Worm (Caenorhabditis elegans): ENCODE results near the gene cyp-25A4.
"Not testable (repeated sequence)": the region's sequence is repeated elsewhere in the genome, so short reads cannot be mapped to it uniquely, and the experiment has no call there.

The cyp-25A4 gene

DNA sequence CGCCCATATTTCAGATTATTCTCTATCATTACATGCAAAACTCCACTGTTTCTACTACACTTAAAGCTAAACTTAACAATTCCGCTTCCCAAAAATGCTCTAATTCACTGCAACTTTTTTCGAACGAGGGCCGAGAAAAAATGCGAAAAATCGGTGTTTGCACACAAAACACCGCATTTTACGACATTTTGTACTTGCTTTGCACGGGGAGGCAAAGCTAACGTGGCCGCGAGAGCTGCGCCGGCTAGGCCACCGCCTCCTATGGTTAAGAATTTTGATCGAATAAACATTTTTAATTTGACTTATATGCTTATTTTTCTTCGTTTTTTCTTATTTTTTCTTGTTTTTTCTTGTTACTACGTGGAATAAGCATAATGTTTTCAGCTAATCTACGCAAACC lies 3.0 kb upstream of the cyp-25A4 start:
- TF ChIP-seq scrt-1 (GFP tag; IDR thresholded peaks at IDR 0.05), result 0 out of 2 replicates have a peak, but pooled peaks have one; percentile 47
- TF ChIP-seq tbx-37 (GFP tag; conservative IDR thresholded peaks at IDR 0.05), result peak; percentile 63

ce11 chrIII:3844746-3845145 lies 7.1 kb downstream of the cyp-25A4 start, which contains the start of gene maph-1.3:
maph-1.3 (plus strand) TSS chrIII:3844893.
- not testable (repeated sequence) for TF ChIP-seq scrt-1 (GFP tag; IDR thresholded peaks at IDR 0.05); ceh-13 (GFP tag; optimal IDR thresholded peaks at IDR 0.05); hmbx-1 (tag; optimal IDR thresholded peaks at IDR 0.05)

- TF ChIP-seq sea-1 (GFP tag; conservative IDR thresholded peaks at IDR 0.05); aly-1 (tag; optimal IDR thresholded peaks at IDR 0.05); scrt-1 (GFP tag; IDR thresholded peaks at IDR 0.05): not testable (repeated sequence)
These were observed 8.4 kb downstream of the cyp-25A4 start, which contains the start of gene C36A4.4 for ce11 chrIII:3843514-3843913. C36A4.4 (minus strand) TSS chrIII:3843614.

ce11 chrIII:3840279-3840678 lies 11.6 kb downstream of the cyp-25A4 start, which contains the start of gene C36A4.11:
C36A4.11 (plus strand) TSS chrIII:3840579.
- TF ChIP-seq hmg-4 (GFP tag; optimal IDR thresholded peaks at IDR 0.05); tbx-11 (GFP tag; IDR thresholded peaks at IDR 0.05); aly-1 (tag; optimal IDR thresholded peaks at IDR 0.05): not testable (repeated sequence)

- TF ChIP-seq tra-4 (tag; optimal IDR thresholded peaks at IDR 0.05), result no peak
- no peak for TF ChIP-seq pes-1 (GFP tag; IDR thresholded peaks at IDR 0.05)
- no peak for TF ChIP-seq ama-1 (optimal IDR thresholded peaks at IDR 0.05)
- no peak for TF ChIP-seq ceh-36 (tag; optimal IDR thresholded peaks at IDR 0.05)
- no peak for TF ChIP-seq tbx-11 (GFP tag; IDR thresholded peaks at IDR 0.05)
- TF ChIP-seq sea-1 (GFP tag; conservative IDR thresholded peaks at IDR 0.05), result no peak
- TF ChIP-seq ets-7 (tag; optimal IDR thresholded peaks at IDR 0.05), result no peak
- TF ChIP-seq aly-1 (tag; optimal IDR thresholded peaks at IDR 0.05), result no peak
- TF ChIP-seq flt-1 (GFP tag; IDR thresholded peaks at IDR 0.05), result no peak
- TF ChIP-seq tbx-37 (GFP tag; conservative IDR thresholded peaks at IDR 0.05), result no peak
- TF ChIP-seq B0310.2 (tag; optimal IDR thresholded peaks at IDR 0.05), result no peak
- no peak for TF ChIP-seq hmbx-1 (tag; optimal IDR thresholded peaks at IDR 0.05)
- no peak for TF ChIP-seq ceh-13 (GFP tag; optimal IDR thresholded peaks at IDR 0.05)
These were observed 12.2 kb downstream of the cyp-25A4 start, which contains the start of gene cyp-25A3 for ce11 chrIII:3839635-3840034. cyp-25A3 (minus strand) TSS chrIII:3839735.

- TF ChIP-seq tbx-11 (GFP tag; IDR thresholded peaks at IDR 0.05) (no peak), flt-1 (GFP tag; IDR thresholded peaks at IDR 0.05) (no peak), aly-1 (tag; optimal IDR thresholded peaks at IDR 0.05) (no peak), ceh-36 (tag; optimal IDR thresholded peaks at IDR 0.05) (no peak), hmbx-1 (tag; optimal IDR thresholded peaks at IDR 0.05) (no peak), ets-7 (tag; optimal IDR thresholded peaks at IDR 0.05) (no peak), pes-1 (GFP tag; IDR thresholded peaks at IDR 0.05) (no peak), scrt-1 (GFP tag; IDR thresholded peaks at IDR 0.05) (no peak), tbx-37 (GFP tag; conservative IDR thresholded peaks at IDR 0.05) (no peak), hmg-4 (GFP tag; optimal IDR thresholded peaks at IDR 0.05) (no peak)
These were observed 17.0 kb downstream of the cyp-25A4 start, which contains the start of gene cyp-25A2 for ce11 chrIII:3834800-3835271. cyp-25A2 (plus strand) TSS chrIII:3835221.

ce11 chrIII:3832291-3832690 lies 19.6 kb downstream of the cyp-25A4 start, which contains the start of gene cyp-25A1:
cyp-25A1 (plus strand) TSS chrIII:3832591.
- TF ChIP-seq ets-7 (tag; optimal IDR thresholded peaks at IDR 0.05), result no peak
- TF ChIP-seq hmbx-1 (tag; optimal IDR thresholded peaks at IDR 0.05), result no peak
- no peak for TF ChIP-seq aly-1 (tag; optimal IDR thresholded peaks at IDR 0.05)

DNA sequence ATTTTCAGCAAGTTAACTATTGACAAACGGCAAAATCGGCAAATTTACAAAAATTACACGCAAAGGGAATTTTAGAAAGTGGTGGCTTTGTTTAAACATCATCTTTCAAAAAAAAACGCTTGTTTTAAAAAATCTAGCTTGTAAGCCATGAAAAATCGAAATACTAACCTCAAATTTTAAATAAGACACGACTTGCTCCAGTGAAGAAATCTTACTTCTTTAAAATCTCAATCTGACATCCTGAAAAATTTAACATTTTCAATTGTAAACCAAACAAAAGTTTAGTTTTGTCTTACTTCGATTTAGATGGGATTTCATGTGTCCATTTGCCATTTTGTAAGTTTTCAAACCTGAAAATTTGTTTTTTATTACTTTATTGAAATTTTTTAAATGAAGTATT lies 20.1 kb downstream of the cyp-25A4 start:
- TF ChIP-seq sea-1 (GFP tag; conservative IDR thresholded peaks at IDR 0.05), result no peak
- no peak for TF ChIP-seq aly-1 (tag; optimal IDR thresholded peaks at IDR 0.05)
- TF ChIP-seq F13C5.2 (tag; optimal IDR thresholded peaks at IDR 0.05), result no peak
- no peak for TF ChIP-seq hnd-1 (tag; optimal IDR thresholded peaks at IDR 0.05)
- no peak for TF ChIP-seq ets-7 (tag; optimal IDR thresholded peaks at IDR 0.05)
- TF ChIP-seq flt-1 (GFP tag; IDR thresholded peaks at IDR 0.05), result no peak
- no peak for TF ChIP-seq hmbx-1 (tag; optimal IDR thresholded peaks at IDR 0.05)
- no peak for TF ChIP-seq scrt-1 (GFP tag; IDR thresholded peaks at IDR 0.05)
- TF ChIP-seq hmg-4 (GFP tag; optimal IDR thresholded peaks at IDR 0.05), result no peak
- no peak for TF ChIP-seq tbx-37 (GFP tag; conservative IDR thresholded peaks at IDR 0.05)
- TF ChIP-seq ceh-13 (GFP tag; optimal IDR thresholded peaks at IDR 0.05), result no peak
- no peak for TF ChIP-seq ceh-36 (tag; optimal IDR thresholded peaks at IDR 0.05)
- no peak for TF ChIP-seq ama-1 (optimal IDR thresholded peaks at IDR 0.05)
- no peak for TF ChIP-seq pes-1 (GFP tag; IDR thresholded peaks at IDR 0.05)
- TF ChIP-seq tra-4 (tag; optimal IDR thresholded peaks at IDR 0.05), result no peak
- no peak for TF ChIP-seq B0310.2 (tag; optimal IDR thresholded peaks at IDR 0.05)
- no peak for TF ChIP-seq tbx-11 (GFP tag; IDR thresholded peaks at IDR 0.05)

- TF ChIP-seq F13C5.2 (tag; optimal IDR thresholded peaks at IDR 0.05) (no peak), aly-1 (tag; optimal IDR thresholded peaks at IDR 0.05) (no peak), tbx-11 (GFP tag; IDR thresholded peaks at IDR 0.05) (no peak), tra-4 (tag; optimal IDR thresholded peaks at IDR 0.05) (no peak), hmg-4 (GFP tag; optimal IDR thresholded peaks at IDR 0.05) (no peak), ama-1 (optimal IDR thresholded peaks at IDR 0.05) (no peak), ceh-13 (GFP tag; optimal IDR thresholded peaks at IDR 0.05) (no peak), ceh-36 (tag; optimal IDR thresholded peaks at IDR 0.05) (no peak), sea-1 (GFP tag; conservative IDR thresholded peaks at IDR 0.05) (no peak), pes-1 (GFP tag; IDR thresholded peaks at IDR 0.05) (no peak), flt-1 (GFP tag; IDR thresholded peaks at IDR 0.05) (no peak), ets-7 (tag; optimal IDR thresholded peaks at IDR 0.05) (no peak), B0310.2 (tag; optimal IDR thresholded peaks at IDR 0.05) (no peak), tbx-37 (GFP tag; conservative IDR thresholded peaks at IDR 0.05) (no peak)
These were observed 20.5 kb downstream of the cyp-25A4 start, which contains the start of gene C36A4.10 for ce11 chrIII:3831381-3831780. C36A4.10 (minus strand) TSS chrIII:3831481.

Measured in whole organism, early embryonic.